Fruit fly (Drosophila melanogaster) whole organism, adult: ENCODE results near the gene vanin-like.

Experiments used
- CG1620 ChIP-seq: fragments of 200-800 bp; sonication (Bioruptor generic); optimal IDR thresholded peaks from 2 replicates; lab custom pipeline; 2016; ENCODE audit warnings: missing biosample characterization, missing genetic modification characterization
- Crg-1 ChIP-seq: fragments of 200-800 bp; sonication (Bioruptor generic); optimal IDR thresholded peaks from 2 replicates; lab custom pipeline; 2016; ENCODE audit warnings: missing biosample characterization, missing genetic modification characterization

DNA sequence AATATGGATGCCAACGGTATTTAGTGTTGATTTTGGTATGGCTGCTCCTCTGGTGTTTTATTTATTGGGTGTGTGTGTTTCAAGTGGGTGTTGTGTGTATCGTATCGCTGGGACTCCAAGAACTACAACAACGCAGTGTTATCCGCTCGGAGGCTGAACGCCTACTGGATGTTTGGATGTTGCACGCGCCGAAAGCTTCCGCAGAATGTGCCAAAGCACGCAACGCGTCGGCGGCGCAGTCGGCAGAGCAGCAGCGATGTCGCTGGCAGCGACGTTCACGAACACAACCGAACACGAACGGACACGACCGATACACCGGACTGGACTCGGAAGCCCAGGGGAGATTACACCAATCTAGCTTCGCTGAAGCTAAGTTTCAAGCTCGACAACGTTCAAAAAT, 10.0 kb downstream of the vanin-like start, which contains the start of gene Ca-alpha1T:
- no peak for TF ChIP-seq CG1620 (GFP tag; lab: Kevin White, UChicago)
- no peak for TF ChIP-seq Crg-1 (GFP tag; lab: Kevin White, UChicago)
